Worm (Caenorhabditis elegans): Measurements from ENCODE around the gene F46H5.7.

The F46H5.7 gene

DNA sequence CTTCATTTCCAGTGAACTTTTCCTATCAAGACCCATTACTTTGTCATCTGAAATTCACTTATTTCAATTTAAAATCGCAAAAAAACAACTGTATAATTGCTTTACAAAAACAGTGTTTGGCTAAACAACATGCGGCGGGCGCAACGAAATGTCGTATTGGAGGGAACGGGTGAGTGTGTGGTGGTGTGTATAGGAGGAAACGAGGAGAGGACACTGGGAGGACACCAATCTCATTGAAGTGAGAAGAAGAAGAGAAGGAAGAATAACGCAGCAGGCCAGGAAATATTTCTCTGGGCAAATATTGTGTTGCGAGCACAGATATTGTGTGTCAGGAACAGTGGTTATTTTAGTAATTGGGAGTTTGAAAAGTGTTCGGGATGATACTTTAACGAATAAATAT lies 11.8 kb upstream of the F46H5.7 start, which contains the start of gene F46H5.4:
F46H5.4 (minus strand) TSS at position 53 of the 400 bp plus-strand sequence.
- TF ChIP-seq pha-4 (tag; optimal IDR thresholded peaks at IDR 0.05), result peak; percentile 7
- TF ChIP-seq elt-1 (tag; optimal IDR thresholded peaks at IDR 0.05; ENCODE audit: borderline replicate concordance, insufficient read depth), result no peak
- TF ChIP-seq ztf-11 (tag; optimal IDR thresholded peaks at IDR 0.05), result peak; percentile 1
- no peak for TF ChIP-seq sem-2 (GFP tag; optimal IDR thresholded peaks at IDR 0.05)
- TF ChIP-seq nhr-2 (tag; optimal IDR thresholded peaks at IDR 0.05), result peak; percentile 24
- peak; percentile 39 for TF ChIP-seq ces-1 (GFP tag; optimal IDR thresholded peaks at IDR 0.05)
- TF ChIP-seq mep-1 (tag; optimal IDR thresholded peaks at IDR 0.05), result peak; percentile 33
- TF ChIP-seq nhr-28 (tag; optimal IDR thresholded peaks at IDR 0.05), result no peak

DNA sequence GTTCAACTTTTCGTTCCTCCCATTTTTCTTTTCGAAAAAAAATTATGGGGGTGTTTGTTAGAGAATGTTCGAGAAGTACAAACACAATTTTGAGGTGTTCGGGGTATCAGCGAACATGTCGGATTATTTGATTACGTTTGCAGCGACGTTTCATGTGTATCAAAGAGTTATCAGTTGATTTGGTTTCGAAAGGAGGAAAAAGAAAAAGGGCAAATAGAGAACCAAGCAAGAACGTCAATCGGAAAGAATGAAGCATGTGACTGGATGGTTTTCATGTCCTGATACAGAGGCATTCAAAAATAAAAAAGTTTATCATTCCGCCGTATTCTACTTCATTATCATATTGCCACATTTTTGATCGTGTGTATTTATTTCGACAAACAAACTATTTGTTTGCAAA lies 2.0 kb upstream of the F46H5.7 start:
- no peak for TF ChIP-seq ces-1 (GFP tag; optimal IDR thresholded peaks at IDR 0.05)
- no peak for TF ChIP-seq tbx-8 (GFP tag; optimal IDR thresholded peaks at IDR 0.05)
- TF ChIP-seq sptf-1 (tag; optimal IDR thresholded peaks at IDR 0.05), result no peak
- no peak for TF ChIP-seq lsy-2 (tag; optimal IDR thresholded peaks at IDR 0.05)
- no peak for TF ChIP-seq cnd-1 (tag; optimal IDR thresholded peaks at IDR 0.05)
- no peak for TF ChIP-seq nhr-12 (tag; optimal IDR thresholded peaks at IDR 0.05)
- TF ChIP-seq drap-1 (GFP tag; optimal IDR thresholded peaks at IDR 0.05), result no peak
- no peak for TF ChIP-seq sem-2 (GFP tag; optimal IDR thresholded peaks at IDR 0.05)
- no peak for TF ChIP-seq unc-62 (GFP tag; optimal IDR thresholded peaks at IDR 0.05)
- TF ChIP-seq ceh-39 (tag; optimal IDR thresholded peaks at IDR 0.05), result no peak
- TF ChIP-seq nhr-237 (tag; optimal IDR thresholded peaks at IDR 0.05), result no peak
- no peak for TF ChIP-seq unc-39 (tag; optimal IDR thresholded peaks at IDR 0.05)
- TF ChIP-seq snpc-4 (tag; optimal IDR thresholded peaks at IDR 0.05), result no peak
- no peak for TF ChIP-seq blmp-1 (tag; optimal IDR thresholded peaks at IDR 0.05)
- TF ChIP-seq mab-5 (tag; optimal IDR thresholded peaks at IDR 0.05), result no peak
- TF ChIP-seq hlh-1 (tag; optimal IDR thresholded peaks at IDR 0.05), result no peak
- TF ChIP-seq lin-13 (tag; optimal IDR thresholded peaks at IDR 0.05), result no peak
- TF ChIP-seq ceh-83 (GFP tag; optimal IDR thresholded peaks at IDR 0.05), result no peak

DNA sequence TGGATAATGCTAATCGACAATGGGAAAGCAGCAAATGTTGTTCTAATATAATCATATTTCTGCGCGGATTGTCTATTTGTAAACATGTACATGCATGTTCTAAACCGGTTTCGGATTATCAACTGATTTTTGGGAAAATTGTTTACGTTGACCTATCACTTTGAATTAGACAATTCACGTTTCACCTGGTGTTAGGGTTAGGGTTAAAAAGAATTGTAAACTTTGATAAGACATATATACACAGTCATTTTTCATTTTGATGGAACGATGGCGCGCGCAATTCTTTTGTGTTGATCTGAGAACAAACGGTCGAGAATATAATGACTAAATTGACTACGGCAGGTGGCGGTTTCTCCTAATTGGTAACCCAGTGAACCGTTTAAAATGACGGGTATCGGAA lies 664 bp downstream of the F46H5.7 start:
- TF ChIP-seq lsy-2 (tag; optimal IDR thresholded peaks at IDR 0.05) (no peak), pha-4 (tag; optimal IDR thresholded peaks at IDR 0.05) (no peak), elt-1 (tag; optimal IDR thresholded peaks at IDR 0.05; ENCODE audit: borderline replicate concordance, insufficient read depth) (no peak), blmp-1 (tag; optimal IDR thresholded peaks at IDR 0.05) (no peak), ces-1 (GFP tag; optimal IDR thresholded peaks at IDR 0.05) (no peak), cnd-1 (tag; optimal IDR thresholded peaks at IDR 0.05) (no peak), unc-62 (GFP tag; optimal IDR thresholded peaks at IDR 0.05) (no peak), drap-1 (GFP tag; optimal IDR thresholded peaks at IDR 0.05) (no peak), nhr-76 (tag; optimal IDR thresholded peaks at IDR 0.05) (no peak), M03D4.4 (tag; optimal IDR thresholded peaks at IDR 0.05) (no peak), zip-8 (tag; optimal IDR thresholded peaks at IDR 0.05) (no peak)

DNA sequence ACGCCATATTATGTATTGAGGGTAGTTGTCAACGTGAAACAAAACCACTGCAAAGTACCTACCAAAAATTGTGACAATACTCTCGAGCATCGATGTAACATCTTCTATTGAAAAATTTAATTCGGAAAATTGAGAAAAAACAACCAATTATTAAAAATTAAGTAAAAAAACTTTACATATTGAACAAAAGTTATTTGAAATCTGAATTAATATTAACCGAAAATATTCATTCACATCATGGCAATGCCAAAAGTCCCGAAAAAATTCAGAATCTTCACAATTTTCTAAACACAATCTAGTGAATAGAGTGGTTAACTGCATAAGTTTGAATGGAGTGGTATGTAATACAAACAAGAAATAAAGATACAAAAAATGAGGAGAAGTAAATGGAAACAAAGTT lies 4.2 kb downstream of the F46H5.7 start, which contains the start of gene F46H5.3:
F46H5.3 (minus strand) TSS at position 101 of the 400 bp plus-strand sequence.
- no peak for TF ChIP-seq mls-2 (tag; optimal IDR thresholded peaks at IDR 0.05)
- no peak for TF ChIP-seq pha-4 (tag; optimal IDR thresholded peaks at IDR 0.05)
- TF ChIP-seq snpc-4 (tag; optimal IDR thresholded peaks at IDR 0.05), result no peak
- no peak for TF ChIP-seq nhr-76 (tag; optimal IDR thresholded peaks at IDR 0.05)
- no peak for TF ChIP-seq ham-2 (GFP tag; optimal IDR thresholded peaks at IDR 0.05)
- no peak for TF ChIP-seq cnd-1 (tag; optimal IDR thresholded peaks at IDR 0.05)
- TF ChIP-seq ceh-39 (tag; optimal IDR thresholded peaks at IDR 0.05), result no peak
- TF ChIP-seq zip-8 (tag; optimal IDR thresholded peaks at IDR 0.05), result no peak
- no peak for TF ChIP-seq tbx-8 (GFP tag; optimal IDR thresholded peaks at IDR 0.05)
- TF ChIP-seq elt-1 (tag; optimal IDR thresholded peaks at IDR 0.05; ENCODE audit: borderline replicate concordance, insufficient read depth), result no peak
- no peak for TF ChIP-seq blmp-1 (tag; optimal IDR thresholded peaks at IDR 0.05)
- TF ChIP-seq sptf-1 (tag; optimal IDR thresholded peaks at IDR 0.05), result no peak
- no peak for TF ChIP-seq nhr-2 (tag; optimal IDR thresholded peaks at IDR 0.05)
- TF ChIP-seq unc-62 (GFP tag; optimal IDR thresholded peaks at IDR 0.05), result no peak
- no peak for TF ChIP-seq lsy-2 (tag; optimal IDR thresholded peaks at IDR 0.05)
- no peak for TF ChIP-seq bed-3 (GFP tag; optimal IDR thresholded peaks at IDR 0.05)
- no peak for TF ChIP-seq mep-1 (tag; optimal IDR thresholded peaks at IDR 0.05)
- no peak for TF ChIP-seq ceh-83 (GFP tag; optimal IDR thresholded peaks at IDR 0.05)
- TF ChIP-seq nhr-12 (tag; optimal IDR thresholded peaks at IDR 0.05), result no peak

DNA sequence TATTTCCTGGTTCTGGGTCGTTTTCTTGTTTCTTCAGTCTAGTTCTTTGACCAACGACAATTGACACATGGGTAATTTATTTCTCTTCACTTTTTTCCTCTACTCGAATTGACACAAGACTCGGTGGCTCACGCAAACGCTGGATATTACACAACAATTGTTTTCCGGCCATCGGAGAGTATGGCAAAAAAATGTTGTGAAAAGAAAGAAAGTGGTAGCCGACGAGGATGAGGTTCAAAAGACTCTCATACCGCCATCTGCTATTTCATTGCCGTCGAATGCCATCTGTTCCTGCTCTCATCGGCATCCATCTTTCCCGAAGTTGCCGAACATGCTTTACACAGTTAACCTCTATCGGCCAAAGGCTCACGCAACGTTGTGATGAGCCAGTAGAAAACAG lies 6.1 kb downstream of the F46H5.7 start:
- TF ChIP-seq unc-120 (tag; optimal IDR thresholded peaks at IDR 0.05; ENCODE audit: poor library complexity, severe bottlenecking) (peak; percentile 87), elt-1 (tag; optimal IDR thresholded peaks at IDR 0.05; ENCODE audit: borderline replicate concordance, insufficient read depth) (no peak), cnd-1 (tag; optimal IDR thresholded peaks at IDR 0.05) (peak; percentile 90), lin-32 (GFP tag; optimal IDR thresholded peaks at IDR 0.05) (peak; percentile 24), blmp-1 (tag; optimal IDR thresholded peaks at IDR 0.05) (no peak), unc-62 (GFP tag; optimal IDR thresholded peaks at IDR 0.05) (peak; percentile 50), hlh-1 (tag; optimal IDR thresholded peaks at IDR 0.05) (peak; percentile 93)

All from whole organism, mixed stage, embryonic.